Fruit fly (Drosophila melanogaster): ENCODE data around the gene CG5853.
A peak's percentile ranks its signal among the peaks of the same experiment; 100 is the strongest.

The CG5853 gene

DNA sequence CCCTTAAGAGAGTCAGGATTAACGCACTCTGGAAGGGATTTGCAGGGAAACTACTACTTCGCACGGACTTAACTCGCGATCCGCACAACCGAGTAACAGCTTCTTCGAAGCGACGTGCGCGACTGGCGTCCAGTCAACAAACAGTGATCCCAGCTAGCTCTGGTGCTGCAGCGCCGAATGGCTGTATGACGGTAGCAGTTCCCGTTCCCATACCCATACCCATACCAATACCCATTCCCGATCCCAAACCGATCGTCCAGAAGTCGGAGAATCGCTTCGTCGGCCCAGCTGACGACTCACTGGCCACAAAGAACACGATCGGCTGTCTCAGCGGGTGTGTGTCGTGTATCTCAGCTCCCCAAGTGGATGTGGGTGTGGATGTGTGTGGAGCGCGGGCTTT, at the start of gene CG5853:
Gene CG5853 (minus strand): TSS at position 384 of the 400 bp plus-strand sequence.
- TF ChIP-seq pad (GFP tag; optimal IDR thresholded peaks at IDR 0.05) (peak; percentile 33), Hr96 (GFP tag; optimal IDR thresholded peaks at IDR 0.05) (peak; percentile 46), CG12768 (GFP tag; optimal IDR thresholded peaks at IDR 0.05) (peak; percentile 78), Mnt (GFP tag; optimal IDR thresholded peaks at IDR 0.05) (peak; percentile 79), cic (GFP tag; optimal IDR thresholded peaks at IDR 0.05) (peak; percentile 79), CG1620 (GFP tag; optimal IDR thresholded peaks at IDR 0.05) (no peak), CG7101 (tag; optimal IDR thresholded peaks at IDR 0.05) (peak; percentile 26), toe (GFP tag; optimal IDR thresholded peaks at IDR 0.05) (peak; percentile 18), bab1 (GFP tag; optimal IDR thresholded peaks at IDR 0.05) (peak; percentile 62), Crg-1 (GFP tag; optimal IDR thresholded peaks at IDR 0.05) (no peak), CG14711 (tag; optimal IDR thresholded peaks at IDR 0.05) (peak; percentile 11), tj (GFP tag; optimal IDR thresholded peaks at IDR 0.05) (peak; percentile 25), Clk (GFP tag; optimal IDR thresholded peaks at IDR 0.05) (peak; percentile 25), kay (GFP tag; ENCODE audit: borderline replicate concordance) (no peak), CG33017 (tag; optimal IDR thresholded peaks at IDR 0.05) (peak; percentile 27), ovo (GFP tag; optimal IDR thresholded peaks at IDR 0.05) (peak; percentile 37), cnc (optimal IDR thresholded peaks at IDR 0.05) (no peak), CG5204 (GFP tag; optimal IDR thresholded peaks at IDR 0.05) (no peak), CG11617 (GFP tag; optimal IDR thresholded peaks at IDR 0.05) (no peak), CG7045 (GFP tag; optimal IDR thresholded peaks at IDR 0.05) (no peak)

DNA sequence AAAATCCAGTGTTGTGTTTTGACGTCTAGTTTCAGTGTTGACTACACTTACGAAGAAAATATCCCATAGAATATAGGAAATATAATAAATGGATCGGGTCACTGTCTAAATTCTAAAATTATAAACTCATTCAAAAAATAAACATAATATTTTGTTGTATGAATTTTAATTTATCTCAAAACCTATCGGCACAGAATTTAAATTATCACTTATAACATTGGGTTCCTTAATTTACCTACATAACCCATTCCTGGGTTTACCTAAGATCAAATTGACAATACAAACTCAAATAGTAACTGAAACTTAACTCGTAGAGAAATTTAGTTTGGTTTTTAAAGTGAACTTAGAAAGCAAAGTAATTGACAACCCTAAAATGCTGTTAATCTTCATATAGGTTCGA, 49.1 kb upstream of the CG5853 start:
- TF ChIP-seq Mnt (GFP tag; optimal IDR thresholded peaks at IDR 0.05) (no peak), Clk (GFP tag; optimal IDR thresholded peaks at IDR 0.05) (no peak), pad (GFP tag; optimal IDR thresholded peaks at IDR 0.05) (no peak), bab1 (GFP tag; optimal IDR thresholded peaks at IDR 0.05) (no peak), CG11617 (GFP tag; optimal IDR thresholded peaks at IDR 0.05) (peak; percentile 14), cnc (optimal IDR thresholded peaks at IDR 0.05) (no peak)

DNA sequence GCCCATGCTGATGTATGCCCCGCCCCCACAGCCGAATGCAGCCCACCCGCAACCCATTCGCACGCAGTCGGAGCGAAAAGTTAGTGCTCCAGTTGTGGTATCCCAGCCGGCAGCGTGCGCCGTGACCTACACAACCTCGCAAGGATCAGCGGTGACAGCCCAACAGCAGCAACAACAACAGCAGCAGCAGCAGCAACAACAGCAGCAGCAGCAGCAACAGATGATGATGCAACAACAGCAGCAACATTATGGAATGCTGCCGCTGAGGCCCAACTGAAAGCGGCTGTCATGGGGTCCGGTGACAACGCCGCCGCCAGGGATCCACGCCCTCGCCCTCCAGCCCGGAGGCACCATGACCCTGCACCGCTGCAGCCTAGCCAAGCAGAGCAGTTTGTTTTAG, 46.9 kb upstream of the CG5853 start:
- TF ChIP-seq CG5204 (GFP tag; optimal IDR thresholded peaks at IDR 0.05) (no peak), kay (GFP tag; ENCODE audit: borderline replicate concordance) (no peak), cic (GFP tag; optimal IDR thresholded peaks at IDR 0.05) (no peak), tj (GFP tag; optimal IDR thresholded peaks at IDR 0.05) (no peak), Crg-1 (GFP tag; optimal IDR thresholded peaks at IDR 0.05) (no peak), Clk (GFP tag; optimal IDR thresholded peaks at IDR 0.05) (no peak), CG7045 (GFP tag; optimal IDR thresholded peaks at IDR 0.05) (no peak), CG12768 (GFP tag; optimal IDR thresholded peaks at IDR 0.05) (no peak), CG33017 (tag; optimal IDR thresholded peaks at IDR 0.05) (no peak)

DNA sequence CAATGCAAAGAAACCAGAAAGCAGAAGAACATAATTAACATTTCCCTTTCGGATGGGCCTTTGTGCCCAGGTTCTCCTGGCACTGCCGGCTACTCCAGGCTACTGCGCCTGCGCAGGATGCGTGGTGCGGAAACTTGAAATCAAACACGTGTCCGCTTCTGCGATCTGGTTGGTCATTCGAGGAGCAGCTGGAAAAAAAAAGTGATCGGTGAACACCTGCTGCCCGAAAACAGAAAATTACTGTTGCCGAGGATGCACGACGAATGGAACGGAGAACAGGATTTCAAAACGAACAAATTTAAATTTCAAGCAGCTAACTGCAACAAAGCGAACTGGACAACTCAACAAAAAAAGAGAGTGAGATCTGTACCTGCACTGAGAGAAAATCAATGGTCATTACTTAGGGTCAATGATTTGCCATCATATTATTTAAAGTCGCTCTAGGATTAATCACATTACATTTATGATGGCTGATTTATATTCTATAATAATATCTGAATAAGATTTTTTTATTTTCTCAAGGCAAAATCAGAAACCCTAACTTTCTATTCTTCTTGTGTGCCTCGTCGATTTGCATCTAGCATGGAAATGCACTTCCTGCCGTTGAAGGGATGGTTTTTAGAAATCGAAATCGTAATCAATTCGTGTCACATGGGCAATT, 42.5 kb upstream of the CG5853 start:
- TF ChIP-seq Hr96 (GFP tag; optimal IDR thresholded peaks at IDR 0.05) (no peak), CG5204 (GFP tag; optimal IDR thresholded peaks at IDR 0.05) (no peak), cnc (optimal IDR thresholded peaks at IDR 0.05) (no peak), CG12768 (GFP tag; optimal IDR thresholded peaks at IDR 0.05) (no peak), toe (GFP tag; optimal IDR thresholded peaks at IDR 0.05) (no peak), Crg-1 (GFP tag; optimal IDR thresholded peaks at IDR 0.05) (no peak), Mnt (GFP tag; optimal IDR thresholded peaks at IDR 0.05) (no peak)

DNA sequence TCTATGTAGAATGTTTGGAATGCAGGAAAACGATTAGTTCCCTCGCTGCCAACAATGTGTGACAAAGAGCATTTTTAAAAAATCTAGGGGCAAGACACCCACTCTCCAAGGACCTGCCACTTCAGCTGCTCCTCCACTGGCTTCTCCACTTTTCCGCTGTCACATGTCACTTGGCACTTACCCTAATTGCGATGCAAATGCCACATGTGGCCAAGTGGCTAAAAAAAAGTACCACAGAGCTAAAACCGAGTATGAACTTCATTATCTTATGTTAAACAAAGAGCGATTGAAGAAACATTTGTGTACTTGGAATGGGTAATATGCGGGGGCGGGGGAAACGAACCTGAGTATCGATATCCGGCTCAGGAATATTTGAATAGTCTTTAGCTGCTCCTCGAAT, 41.8 kb upstream of the CG5853 start:
- TF ChIP-seq CG1620 (GFP tag; optimal IDR thresholded peaks at IDR 0.05) (no peak), CG7101 (tag; optimal IDR thresholded peaks at IDR 0.05) (no peak), CG33017 (tag; optimal IDR thresholded peaks at IDR 0.05) (no peak), CG14711 (tag; optimal IDR thresholded peaks at IDR 0.05) (no peak), Hr96 (GFP tag; optimal IDR thresholded peaks at IDR 0.05) (no peak), Clk (GFP tag; optimal IDR thresholded peaks at IDR 0.05) (no peak), ovo (GFP tag; optimal IDR thresholded peaks at IDR 0.05) (no peak), Crg-1 (GFP tag; optimal IDR thresholded peaks at IDR 0.05) (no peak), CG7045 (GFP tag; optimal IDR thresholded peaks at IDR 0.05) (no peak), kay (GFP tag; ENCODE audit: borderline replicate concordance) (no peak), tj (GFP tag; optimal IDR thresholded peaks at IDR 0.05) (no peak), bab1 (GFP tag; optimal IDR thresholded peaks at IDR 0.05) (no peak), CG12768 (GFP tag; optimal IDR thresholded peaks at IDR 0.05) (no peak), cnc (optimal IDR thresholded peaks at IDR 0.05) (no peak), cic (GFP tag; optimal IDR thresholded peaks at IDR 0.05) (no peak), pad (GFP tag; optimal IDR thresholded peaks at IDR 0.05) (no peak), toe (GFP tag; optimal IDR thresholded peaks at IDR 0.05) (no peak), Mnt (GFP tag; optimal IDR thresholded peaks at IDR 0.05) (no peak), CG11617 (GFP tag; optimal IDR thresholded peaks at IDR 0.05) (no peak), CG5204 (GFP tag; optimal IDR thresholded peaks at IDR 0.05) (no peak)

DNA sequence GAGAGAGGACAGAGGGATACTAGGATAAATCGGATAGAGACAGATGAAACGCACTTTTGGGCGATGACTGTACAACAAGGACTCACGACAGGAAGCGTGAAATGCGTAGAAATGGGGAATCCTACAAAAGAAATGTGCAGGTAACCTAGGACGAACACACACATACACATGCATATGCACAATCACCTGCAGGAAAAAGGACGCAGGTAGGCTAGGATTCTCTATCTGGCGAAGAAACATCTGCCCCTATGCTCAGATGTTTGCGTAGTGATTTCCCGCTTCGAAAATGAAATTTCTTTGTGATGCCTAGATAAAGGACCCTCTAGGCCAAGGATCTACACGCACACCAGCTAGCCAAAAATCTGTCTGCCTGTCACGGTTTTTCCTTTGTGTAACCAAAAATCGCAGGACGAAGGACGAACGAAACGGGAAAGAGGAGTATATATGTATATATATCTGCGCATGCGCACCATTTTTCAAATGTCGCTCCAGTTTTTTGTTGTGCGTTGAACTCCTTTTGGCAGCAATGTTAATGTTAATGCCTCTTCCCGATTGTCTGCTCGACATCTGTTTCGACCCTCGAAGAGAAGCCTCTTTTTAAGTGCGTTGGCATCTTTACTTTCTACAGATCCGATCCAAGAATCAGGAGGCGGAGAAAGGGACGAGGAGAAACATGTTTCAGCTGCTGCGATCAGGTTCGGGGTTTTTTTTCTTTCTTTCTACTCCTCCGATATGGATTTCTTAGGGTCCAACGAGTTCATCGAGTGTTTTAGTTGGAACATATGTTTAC, 40.9 kb upstream of the CG5853 start:
- TF ChIP-seq CG1620 (GFP tag; optimal IDR thresholded peaks at IDR 0.05) (no peak), CG5204 (GFP tag; optimal IDR thresholded peaks at IDR 0.05) (no peak), tj (GFP tag; optimal IDR thresholded peaks at IDR 0.05) (no peak)
